Fruit fly (Drosophila melanogaster): ENCODE measurements around the gene Taf12.

The Taf12 gene

dm6 chr3R:11650105-11651039 lies 29.1 kb downstream of the Taf12 start, which contains the start of the genes Csk and Elp1:
Gene Csk (minus strand): TSS chr3R:11650706.
Gene Elp1 (plus strand): TSS chr3R:11650971.
- TF ChIP-seq Taf1 (GFP tag; IDR thresholded peaks at IDR 0.05) (no peak), maf-S (GFP tag; optimal IDR thresholded peaks at IDR 0.05) (no peak), gsb (GFP tag; IDR thresholded peaks at IDR 0.05) (no peak), pho (GFP tag; optimal IDR thresholded peaks at IDR 0.05) (peak; percentile 3), Med (GFP tag) (peak; percentile 91), bab2 (GFP tag; optimal IDR thresholded peaks at IDR 0.05) (peak; percentile 22), caup (GFP tag; optimal IDR thresholded peaks at IDR 0.05; ENCODE audit: severe bottlenecking) (peak; percentile 17), nerfin-1 (tag; optimal IDR thresholded peaks at IDR 0.05) (peak; percentile 68), CG14014 (GFP tag; IDR thresholded peaks at IDR 0.05) (peak; percentile 46; the same call in 1 of the 2 replicates), pros (GFP tag; optimal IDR thresholded peaks at IDR 0.05) (no peak), Dbx (GFP tag; IDR thresholded peaks at IDR 0.05) (peak; percentile 67; the same call in 1 of the 3 replicates), al (GFP tag; IDR thresholded peaks at IDR 0.05) (0 out of 2 replicates have a peak, but pooled peaks have one; percentile 10), CG9437 (GFP tag; optimal IDR thresholded peaks at IDR 0.05) (peak; percentile 48), CG7839 (tag; optimal IDR thresholded peaks at IDR 0.05) (peak; percentile 64), Dll (GFP tag; IDR thresholded peaks at IDR 0.05; ENCODE audit: partially characterized antibody) (no peak), wek (GFP tag; optimal IDR thresholded peaks at IDR 0.05) (no peak), Kr (GFP tag; optimal IDR thresholded peaks at IDR 0.05) (no peak), CG14965 (GFP tag; optimal IDR thresholded peaks at IDR 0.05; ENCODE audit: borderline replicate concordance) (no peak), CG8924 (tag; optimal IDR thresholded peaks at IDR 0.05) (peak; percentile 62), Fer2 (tag; optimal IDR thresholded peaks at IDR 0.05) (peak; percentile 33), Usf (GFP tag; optimal IDR thresholded peaks at IDR 0.05) (no peak), Atf-2 (GFP tag; optimal IDR thresholded peaks at IDR 0.05) (peak; percentile 6), ftz-f1 (GFP tag; optimal IDR thresholded peaks at IDR 0.05) (no peak), Bteb2 (GFP tag; optimal IDR thresholded peaks at IDR 0.05) (no peak), zen2 (GFP tag; IDR thresholded peaks at IDR 0.05; ENCODE audit: partially characterized antibody) (no peak), so (GFP tag; IDR thresholded peaks at IDR 0.05) (no peak), ab (GFP tag; optimal IDR thresholded peaks at IDR 0.05) (peak; percentile 23), Dref (GFP tag; IDR thresholded peaks at IDR 0.05) (peak; percentile 30; the same call in 1 of the 2 replicates), Sox100B (GFP tag; optimal IDR thresholded peaks at IDR 0.05) (peak; percentile 59), CG14710 (tag; optimal IDR thresholded peaks at IDR 0.05) (peak; percentile 85), CG34376 (GFP tag; optimal IDR thresholded peaks at IDR 0.05) (peak; percentile 33), CG17359 (tag; optimal IDR thresholded peaks at IDR 0.05) (peak; percentile 45), CG9817 (tag; optimal IDR thresholded peaks at IDR 0.05) (peak; percentile 58), CG18764 (GFP tag; optimal IDR thresholded peaks at IDR 0.05) (peak; percentile 38), CG42726 (GFP tag; IDR thresholded peaks at IDR 0.05; ENCODE audit: partially characterized antibody) (no peak), hb (GFP tag; IDR thresholded peaks at IDR 0.05; ENCODE audit: partially characterized antibody) (no peak), CG2678 (tag; optimal IDR thresholded peaks at IDR 0.05) (peak; percentile 64), dmrt99B (tag; optimal IDR thresholded peaks at IDR 0.05) (peak; percentile 42), CG2116 (GFP tag; optimal IDR thresholded peaks at IDR 0.05) (peak; percentile 71), Xbp1 (GFP tag; optimal IDR thresholded peaks at IDR 0.05) (peak; percentile 65), CG7987 (GFP tag; optimal IDR thresholded peaks at IDR 0.05) (no peak), gem (tag; optimal IDR thresholded peaks at IDR 0.05) (peak; percentile 74), CG14441 (GFP tag; IDR thresholded peaks at IDR 0.05) (peak; percentile 44; the same call in 1 of the 2 replicates), Hsf (GFP tag; optimal IDR thresholded peaks at IDR 0.05) (peak; percentile 25), eve (GFP tag; optimal IDR thresholded peaks at IDR 0.05) (peak in 1 of 2 experiments; percentile 50), gcm2 (GFP tag; optimal IDR thresholded peaks at IDR 0.05) (no peak), Abd-B (GFP tag; optimal IDR thresholded peaks at IDR 0.05) (peak; percentile 59)

Data from whole organism, embryonic.